Fruit fly (Drosophila melanogaster): ENCODE measurements around the gene He.

DNA sequence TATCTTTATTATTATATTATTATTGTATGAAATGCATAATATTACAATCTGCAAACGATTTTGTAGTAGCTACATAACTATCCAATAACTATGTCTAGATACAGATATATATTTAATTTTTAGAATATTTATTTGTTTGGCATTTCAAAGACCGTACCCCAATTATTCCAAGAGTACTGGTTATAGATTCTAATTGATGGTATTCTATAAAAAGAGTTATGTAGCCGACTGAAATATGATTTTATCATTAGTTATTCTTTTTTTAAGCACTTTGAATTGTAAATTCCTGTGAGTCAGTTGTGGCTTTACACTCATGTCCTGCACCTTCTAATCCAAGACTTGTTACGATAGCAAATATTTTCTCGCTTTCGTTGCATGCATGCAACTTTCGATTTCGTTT, 47.0 kb downstream of the He start:
- no peak for TF ChIP-seq pan (optimal IDR thresholded peaks at IDR 0.05)
- TF ChIP-seq Dll (optimal IDR thresholded peaks at IDR 0.05): no peak
- no peak for TF ChIP-seq EcR (GFP tag; optimal IDR thresholded peaks at IDR 0.05)
- no peak for TF ChIP-seq CG8478 (optimal IDR thresholded peaks at IDR 0.05)

All from whole organism.